Worm (Caenorhabditis elegans) whole organism, late embryonic: ENCODE data around the gene mrck-1.

Source experiments
- C08G9.2 ChIP-seq: sonication (generic microtip); optimal IDR thresholded peaks from 2 replicates; lab custom pipeline; 2016; ENCODE audit warnings: mild to moderate bottlenecking, missing genetic modification characterization, moderate library complexity, missing compliant biosample characterization
- C38D4.7 ChIP-seq: fragments of 200-800 bp; sonication (Bioruptor generic); optimal IDR thresholded peaks from 2 replicates; lab custom pipeline; 2018; ENCODE audit warnings: mild to moderate bottlenecking, missing genetic modification characterization, moderate library complexity, missing compliant biosample characterization
- F13H6.1 ChIP-seq: sonication (generic microtip); optimal IDR thresholded peaks from 2 replicates; lab custom pipeline; 2016; ENCODE audit warnings: missing genetic modification characterization, missing compliant biosample characterization
- K09A11.1 ChIP-seq: sonication (generic microtip); optimal IDR thresholded peaks from 2 replicates; lab custom pipeline; 2017; ENCODE audit warnings: antibody characterized with exemption, mild to moderate bottlenecking, missing genetic modification characterization, missing compliant biosample characterization; ENCODE audit not compliant: insufficient read depth
- T23F11.4 ChIP-seq: fragments of 200-800 bp; sonication (Bioruptor generic); optimal IDR thresholded peaks from 2 replicates; lab custom pipeline; 2018; ENCODE audit warnings: mild to moderate bottlenecking, missing genetic modification characterization, missing compliant biosample characterization
- Y22D7AL.16 ChIP-seq: sonication (generic microtip); optimal IDR thresholded peaks from 2 replicates; lab custom pipeline; 2016; ENCODE audit warnings: missing genetic modification characterization, missing compliant biosample characterization
- ama-1 ChIP-seq: fragments of 150-350 bp; optimal IDR thresholded peaks from 2 replicates; lab custom pipeline; 2014
- ceh-14 ChIP-seq: sonication (generic microtip); optimal IDR thresholded peaks from 2 replicates; lab custom pipeline; 2016; ENCODE audit warnings: missing genotype, missing genetic modification characterization, missing compliant biosample characterization
- ceh-18 ChIP-seq: sonication (generic microtip); optimal IDR thresholded peaks from 2 replicates; lab custom pipeline; 2016; ENCODE audit warnings: missing genetic modification characterization, missing compliant biosample characterization
- ceh-19 ChIP-seq: fragments of 200-800 bp; sonication (Bioruptor generic); optimal IDR thresholded peaks from 2 replicates; lab custom pipeline; 2018; ENCODE audit warnings: mild to moderate bottlenecking, missing genetic modification characterization, missing compliant biosample characterization
- ceh-2 ChIP-seq: sonication (generic microtip); optimal IDR thresholded peaks from 2 replicates; lab custom pipeline; 2016; ENCODE audit warnings: missing genotype, missing genetic modification characterization, missing compliant biosample characterization
- ceh-22 ChIP-seq: sonication (generic microtip); optimal IDR thresholded peaks from 2 replicates; lab custom pipeline; 2017; ENCODE audit warnings: missing biosample characterization, missing genetic modification characterization
- ceh-24 ChIP-seq: sonication (generic microtip); optimal IDR thresholded peaks from 2 replicates; lab custom pipeline; 2016; ENCODE audit warnings: mild to moderate bottlenecking, missing genetic modification characterization, missing compliant biosample characterization
- ceh-31 ChIP-seq: sonication (generic microtip); optimal IDR thresholded peaks from 2 replicates; lab custom pipeline; 2016; ENCODE audit warnings: missing genetic modification characterization, missing compliant biosample characterization
- ceh-45 ChIP-seq: fragments of 200-800 bp; sonication (Bioruptor generic); IDR thresholded peaks from 2 replicates; pipeline ENCODE4 v1.3.6; 2022; ENCODE audit warnings: missing genetic modification reagents, missing genetic modification characterization, missing compliant biosample characterization
- ceh-6 ChIP-seq: fragments of 200-800 bp; sonication (Bioruptor generic); optimal IDR thresholded peaks from 2 replicates; lab custom pipeline; 2018; ENCODE audit warnings: mild to moderate bottlenecking, missing genetic modification characterization, missing compliant biosample characterization
- ceh-9 ChIP-seq: sonication (generic microtip); optimal IDR thresholded peaks from 2 replicates; lab custom pipeline; 2016; ENCODE audit warnings: mild to moderate bottlenecking, missing genetic modification characterization, inconsistent platforms, missing compliant biosample characterization
- che-1 ChIP-seq: sonication (generic microtip); optimal IDR thresholded peaks from 2 replicates; lab custom pipeline; 2016; ENCODE audit warnings: mild to moderate bottlenecking, missing genetic modification characterization, missing compliant biosample characterization
- dve-1 ChIP-seq: sonication (generic microtip); optimal IDR thresholded peaks from 2 replicates; lab custom pipeline; 2017; ENCODE audit warnings: antibody characterized with exemption, mild to moderate bottlenecking, missing genetic modification characterization, missing compliant biosample characterization
- elt-2 ChIP-seq: sonication (generic microtip); optimal IDR thresholded peaks from 2 replicates; lab custom pipeline; 2016; ENCODE audit warnings: missing genetic modification reagents, missing genetic modification characterization, missing compliant biosample characterization
- elt-4 ChIP-seq: sonication (generic microtip); optimal IDR thresholded peaks from 2 replicates; lab custom pipeline; 2016; ENCODE audit warnings: missing genetic modification characterization, missing compliant biosample characterization
- ets-4 ChIP-seq: sonication (generic microtip); optimal IDR thresholded peaks from 2 replicates; lab custom pipeline; 2016; ENCODE audit warnings: missing genetic modification characterization, missing compliant biosample characterization
- fax-1 ChIP-seq: sonication (generic microtip); optimal IDR thresholded peaks from 2 replicates; lab custom pipeline; 2016; ENCODE audit warnings: missing genotype, missing genetic modification characterization, missing compliant biosample characterization
- fkh-10 ChIP-seq: fragments of 150-350 bp; optimal IDR thresholded peaks from 2 replicates; lab custom pipeline; 2014; ENCODE audit warnings: missing biosample characterization, missing genetic modification reagents, missing genetic modification characterization
- fkh-6 ChIP-seq: sonication (generic microtip); optimal IDR thresholded peaks from 2 replicates; lab custom pipeline; 2016; ENCODE audit warnings: missing genetic modification characterization, missing compliant biosample characterization
- gmeb-2 ChIP-seq: sonication (generic microtip); optimal IDR thresholded peaks from 2 replicates; lab custom pipeline; 2016; ENCODE audit warnings: missing genetic modification characterization, inconsistent platforms, missing compliant biosample characterization
- hlh-30 ChIP-seq: sonication (generic microtip); optimal IDR thresholded peaks from 2 replicates; lab custom pipeline; 2017; ENCODE audit warnings: antibody characterized with exemption, missing genetic modification characterization, missing compliant biosample characterization; ENCODE audit not compliant: insufficient read depth
- hlh-6 ChIP-seq: sonication (generic microtip); optimal IDR thresholded peaks from 2 replicates; lab custom pipeline; 2016; ENCODE audit warnings: missing genotype, missing genetic modification characterization, missing compliant biosample characterization
- lim-6 ChIP-seq: sonication (generic microtip); optimal IDR thresholded peaks from 2 replicates; lab custom pipeline; 2016; ENCODE audit warnings: missing genetic modification characterization, missing compliant biosample characterization
- lin-11 ChIP-seq: fragments of 200-800 bp; sonication (Bioruptor generic); optimal IDR thresholded peaks from 2 replicates; lab custom pipeline; 2018; ENCODE audit warnings: mild to moderate bottlenecking, missing genetic modification characterization, missing compliant biosample characterization
- mec-3 ChIP-seq: sonication (generic microtip); optimal IDR thresholded peaks from 2 replicates; lab custom pipeline; 2016; ENCODE audit warnings: borderline replicate concordance, missing genetic modification characterization, missing compliant biosample characterization
- nhr-11 ChIP-seq: fragments of 150-350 bp; optimal IDR thresholded peaks from 2 replicates; lab custom pipeline; 2014; ENCODE audit warnings: missing biosample characterization, missing genetic modification characterization
- nhr-232 ChIP-seq: sonication (generic microtip); optimal IDR thresholded peaks from 2 replicates; lab custom pipeline; 2016; ENCODE audit warnings: missing genetic modification characterization, missing compliant biosample characterization
- npax-4 ChIP-seq: sonication (generic microtip); optimal IDR thresholded peaks from 2 replicates; lab custom pipeline; 2016; ENCODE audit warnings: missing genetic modification characterization, missing compliant biosample characterization
- odd-2 ChIP-seq: sonication (generic microtip); optimal IDR thresholded peaks from 2 replicates; lab custom pipeline; 2017; ENCODE audit warnings: antibody characterized with exemption, mild to moderate bottlenecking, missing genetic modification characterization, missing compliant biosample characterization
- pag-3 ChIP-seq: sonication (generic microtip); optimal IDR thresholded peaks from 2 replicates; lab custom pipeline; 2016; ENCODE audit warnings: missing compliant biosample characterization, missing genetic modification characterization, borderline replicate concordance
- pax-1 ChIP-seq: fragments of 150-350 bp; optimal IDR thresholded peaks from 2 replicates; lab custom pipeline; 2014; ENCODE audit warnings: missing biosample characterization, missing genetic modification characterization
- pha-2 ChIP-seq: sonication (generic microtip); optimal IDR thresholded peaks from 2 replicates; lab custom pipeline; 2017; ENCODE audit warnings: mild to moderate bottlenecking, missing genetic modification characterization, missing compliant biosample characterization
- pros-1 ChIP-seq: fragments of 150-350 bp; optimal IDR thresholded peaks from 2 replicates; lab custom pipeline; 2014; ENCODE audit warnings: missing biosample characterization, missing genetic modification reagents, missing genetic modification characterization
- sdc-2 ChIP-seq: sonication (generic microtip); optimal IDR thresholded peaks from 2 replicates; lab custom pipeline; 2016; ENCODE audit warnings: missing genotype, missing genetic modification characterization, missing compliant biosample characterization
- sox-2 ChIP-seq: fragments of 200-800 bp; sonication (Bioruptor generic); IDR thresholded peaks from 2 replicates; pipeline ENCODE4 v1.3.6; 2022; ENCODE audit warnings: missing genetic modification reagents, missing genetic modification characterization, missing compliant biosample characterization
- sox-4 ChIP-seq: sonication (generic microtip); optimal IDR thresholded peaks from 2 replicates; lab custom pipeline; 2017; ENCODE audit warnings: mild to moderate bottlenecking, missing genetic modification characterization, inconsistent platforms, missing compliant biosample characterization
- syd-9 ChIP-seq: sonication (generic microtip); optimal IDR thresholded peaks from 2 replicates; lab custom pipeline; 2016; ENCODE audit warnings: mild to moderate bottlenecking, missing genetic modification characterization, moderate library complexity, missing compliant biosample characterization
- tbx-2 ChIP-seq: sonication (generic microtip); optimal IDR thresholded peaks from 2 replicates; lab custom pipeline; 2016; ENCODE audit warnings: missing genetic modification characterization, missing compliant biosample characterization
- tbx-7 ChIP-seq: sonication (generic microtip); optimal IDR thresholded peaks from 2 replicates; lab custom pipeline; 2016; ENCODE audit warnings: missing genotype, missing genetic modification characterization, missing compliant biosample characterization
- ttx-3 ChIP-seq: sonication (generic microtip); optimal IDR thresholded peaks from 2 replicates; lab custom pipeline; 2016; ENCODE audit warnings: missing genetic modification reagents, missing genetic modification characterization, missing compliant biosample characterization
- unc-3 ChIP-seq, 2 experiments: fragments of 200-800 bp in 1 of 2; sonication (Bioruptor generic) in 1 of 2; sonication (generic microtip) in 1 of 2; conservative IDR thresholded peaks in 1 of 2; optimal IDR thresholded peaks in 1 of 2; 2 replicates each; pipeline versions ENCODE4 v1.3.6 to Lab custom; 2016 to 2022; ENCODE audit warnings: missing compliant biosample characterization in 2 of 2, missing genetic modification characterization in 2 of 2, missing genetic modification reagents in 1 of 2
- unc-42 ChIP-seq: sonication (generic microtip); optimal IDR thresholded peaks from 2 replicates; lab custom pipeline; 2016; ENCODE audit warnings: missing genotype, missing genetic modification characterization, missing compliant biosample characterization
- unc-55 ChIP-seq: sonication (generic microtip); optimal IDR thresholded peaks from 2 replicates; lab custom pipeline; 2017; ENCODE audit warnings: missing biosample characterization, missing genetic modification reagents, missing genetic modification characterization
- zip-5 ChIP-seq: sonication (generic microtip); optimal IDR thresholded peaks from 2 replicates; lab custom pipeline; 2016; ENCODE audit warnings: missing genetic modification characterization, missing compliant biosample characterization

Gene mrck-1

DNA sequence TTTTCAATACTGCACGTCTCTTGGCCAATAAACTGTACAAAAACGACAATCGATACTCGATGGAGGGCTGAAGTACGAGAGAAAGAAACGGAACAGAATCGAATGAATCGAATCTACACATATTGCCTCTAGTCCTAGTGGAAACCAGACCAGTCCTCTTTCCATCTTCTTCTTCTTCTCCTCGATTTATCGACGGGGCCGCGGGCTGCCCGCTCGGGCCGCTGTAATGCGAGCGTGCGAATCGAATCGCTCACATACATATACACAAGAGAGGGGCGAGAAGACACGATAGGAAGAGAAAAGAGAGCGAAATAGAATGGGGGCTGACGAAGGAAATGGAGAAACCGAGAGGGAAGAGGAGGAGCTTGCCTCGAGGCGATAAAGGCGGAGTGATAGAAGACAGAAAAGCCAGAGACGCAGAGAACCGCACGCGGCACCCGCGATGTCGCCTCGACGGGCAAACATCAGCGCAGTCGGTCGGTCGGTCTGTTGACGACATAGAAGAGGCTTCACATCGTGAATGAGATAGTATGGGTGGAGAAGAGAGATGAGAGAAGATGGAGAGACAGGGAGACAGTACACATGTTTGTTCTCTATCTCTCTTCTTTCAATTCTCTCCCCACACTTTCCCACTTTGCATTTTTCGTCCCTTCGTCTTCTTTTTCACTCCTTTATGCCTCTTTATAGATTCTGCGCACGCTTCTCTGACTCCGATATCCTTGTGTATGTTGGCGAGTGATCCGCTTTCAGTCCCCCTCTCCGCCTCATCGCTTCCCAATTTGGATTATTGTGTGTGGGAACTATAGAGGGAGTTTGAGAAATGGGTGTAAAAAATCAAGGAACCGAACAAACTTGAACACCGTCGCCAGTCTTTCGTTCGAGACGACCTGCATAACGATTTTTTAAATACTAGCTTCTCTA lies 39.5 kb downstream of the mrck-1 start:
- TF ChIP-seq ceh-2 (tag; lab: Kevin White, UChicago): peak; percentile 71
- TF ChIP-seq tbx-7 (tag; lab: Kevin White, UChicago): peak; percentile 7
- TF ChIP-seq fkh-6 (tag; lab: Kevin White, UChicago): no peak
- no peak for TF ChIP-seq elt-4 (tag; lab: Kevin White, UChicago)
- no peak for TF ChIP-seq ttx-3
- TF ChIP-seq C38D4.7 (GFP tag; lab: Kevin White, UChicago): no peak
- no peak for TF ChIP-seq ceh-6 (GFP tag; lab: Kevin White, UChicago)
- peak; percentile 90 for TF ChIP-seq tbx-2 (tag; lab: Kevin White, UChicago)
- peak; percentile 42 for TF ChIP-seq ets-4 (tag; lab: Kevin White, UChicago)
- TF ChIP-seq lim-6 (tag; lab: Kevin White, UChicago): no peak
- TF ChIP-seq ceh-19 (GFP tag; lab: Kevin White, UChicago): peak; percentile 17
- TF ChIP-seq C08G9.2: peak; percentile 64
- peak; percentile 70 for TF ChIP-seq fkh-10 (GFP tag; lab: Kevin White, UChicago)
- TF ChIP-seq ama-1 (lab: Kevin White, UChicago): peak; percentile 91
- no peak; the same call in none of the 2 replicates for TF ChIP-seq sox-2 (GFP tag; lab: Robert Waterston, UW)
- peak; percentile 35 for TF ChIP-seq T23F11.4 (GFP tag; lab: Kevin White, UChicago)
- TF ChIP-seq hlh-30: peak; percentile 91
- peak; percentile 41 for TF ChIP-seq sox-4 (tag; lab: Kevin White, UChicago)
- peak; percentile 60 for TF ChIP-seq elt-2 (tag; lab: Kevin White, UChicago)
- peak; percentile 29 for TF ChIP-seq hlh-6
- peak; percentile 71 for TF ChIP-seq dve-1 (tag; lab: Kevin White, UChicago)
- TF ChIP-seq F13H6.1 (tag; lab: Kevin White, UChicago): peak; percentile 84
- no peak for TF ChIP-seq lin-11 (tag; lab: Kevin White, UChicago)
- TF ChIP-seq pag-3 (tag; lab: Kevin White, UChicago): no peak
- peak; percentile 54 for TF ChIP-seq K09A11.1 (tag; lab: Kevin White, UChicago)
- peak; percentile 39 for TF ChIP-seq fax-1 (tag; lab: Kevin White, UChicago)
- no peak for TF ChIP-seq che-1 (tag; lab: Kevin White, UChicago)
- TF ChIP-seq pros-1 (tag; lab: Kevin White, UChicago): peak; percentile 99
- no peak for TF ChIP-seq mec-3 (tag; lab: Kevin White, UChicago)
- peak; percentile 96 for TF ChIP-seq ceh-31 (tag; lab: Kevin White, UChicago)
- no peak for TF ChIP-seq gmeb-2 (tag; lab: Kevin White, UChicago)
- TF ChIP-seq ceh-18: peak; percentile 98
- TF ChIP-seq sdc-2 (tag; lab: Kevin White, UChicago): peak; percentile 24
- TF ChIP-seq ceh-45 (GFP tag; lab: Robert Waterston, UW): no peak
- TF ChIP-seq unc-3 (GFP tag; conservative IDR thresholded peaks at IDR 0.05; lab: Robert Waterston, UW): no peak; the same call in 1 of the 2 replicates
- TF ChIP-seq unc-3 (tag; optimal IDR thresholded peaks at IDR 0.05; lab: Kevin White, UChicago): no peak
- TF ChIP-seq nhr-11 (tag; lab: Kevin White, UChicago): no peak
- peak; percentile 83 for TF ChIP-seq unc-55
- TF ChIP-seq ceh-9 (tag; lab: Kevin White, UChicago): no peak
- peak; percentile 62 for TF ChIP-seq pha-2
- TF ChIP-seq syd-9 (tag; lab: Kevin White, UChicago): peak; percentile 74
- no peak for TF ChIP-seq npax-4 (tag; lab: Kevin White, UChicago)
- TF ChIP-seq odd-2 (tag; lab: Kevin White, UChicago): peak; percentile 10
- TF ChIP-seq Y22D7AL.16 (tag; lab: Kevin White, UChicago): no peak
- peak; percentile 8 for TF ChIP-seq zip-5
- no peak for TF ChIP-seq ceh-22 (tag; lab: Kevin White, UChicago)
- peak; percentile 81 for TF ChIP-seq ceh-14 (tag; lab: Kevin White, UChicago)
- TF ChIP-seq nhr-232 (tag; lab: Kevin White, UChicago): no peak
- no peak for TF ChIP-seq ceh-24 (tag; lab: Kevin White, UChicago)
- peak; percentile 47 for TF ChIP-seq pax-1
- peak; percentile 84 for TF ChIP-seq unc-42 (tag; lab: Kevin White, UChicago)
